Worm (Caenorhabditis elegans): Measurements from ENCODE around the gene F13D12.3.
"Not testable (repeated sequence)": the region's sequence is repeated elsewhere in the genome, so short reads cannot be mapped to it uniquely, and the experiment has no call there.

F13D12.3 gene

ce11 chrII:11753186-11753585, 33.0 kb downstream of the F13D12.3 start:
- TF ChIP-seq ama-1 (optimal IDR thresholded peaks at IDR 0.05) (no peak), snpc-4 (tag; optimal IDR thresholded peaks at IDR 0.05) (peak; percentile 79)

DNA sequence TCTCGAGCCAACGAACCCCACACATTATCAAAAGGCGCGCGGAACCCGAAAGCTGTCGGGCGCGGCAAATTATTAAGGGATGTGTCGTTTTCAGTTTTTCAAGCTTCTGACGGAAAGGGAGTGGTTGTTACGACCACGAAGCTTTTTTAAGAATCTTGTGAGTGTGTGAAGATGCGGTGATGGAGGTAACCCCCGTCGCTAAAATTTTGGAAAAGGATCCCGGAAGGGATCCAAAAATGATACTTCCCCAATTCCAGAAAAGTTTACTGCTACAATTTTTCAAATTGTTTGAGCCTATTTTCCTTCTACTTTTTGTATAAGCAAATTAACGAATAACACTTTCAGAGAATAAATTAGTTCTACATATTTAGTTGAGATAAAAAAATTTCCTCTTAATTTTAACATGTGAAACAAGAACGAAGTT, 36.5 kb downstream of the F13D12.3 start:
- TF ChIP-seq lsy-2 (tag; optimal IDR thresholded peaks at IDR 0.05) = peak in 1 of 2 experiments; percentile 89
- TF ChIP-seq lin-13 (GFP tag; optimal IDR thresholded peaks at IDR 0.05) = peak; percentile 81
- peak; percentile 15 for TF ChIP-seq gmeb-1 (tag; optimal IDR thresholded peaks at IDR 0.05)
- TF ChIP-seq skn-1 (tag; optimal IDR thresholded peaks at IDR 0.05) = peak; percentile 56
- no peak for TF ChIP-seq nhr-21 (tag; optimal IDR thresholded peaks at IDR 0.05)
- peak; percentile 50 for TF ChIP-seq snpc-4 (tag; optimal IDR thresholded peaks at IDR 0.05)
- TF ChIP-seq dmd-4 (tag; optimal IDR thresholded peaks at IDR 0.05) = no peak
- TF ChIP-seq nhr-10 (tag; optimal IDR thresholded peaks at IDR 0.05) = no peak
- no peak for TF ChIP-seq Y55F3AM.14 (GFP tag; optimal IDR thresholded peaks at IDR 0.05)
- TF ChIP-seq nhr-6 (tag; optimal IDR thresholded peaks at IDR 0.05) = no peak
- peak; percentile 98 for TF ChIP-seq ztf-4 (tag; optimal IDR thresholded peaks at IDR 0.05)
- TF ChIP-seq crh-2 (tag; optimal IDR thresholded peaks at IDR 0.05) = peak; percentile 90
- TF ChIP-seq sem-4 (tag; optimal IDR thresholded peaks at IDR 0.05) = peak; percentile 63
- peak; percentile 45 for TF ChIP-seq lin-11 (tag; optimal IDR thresholded peaks at IDR 0.05)
- TF ChIP-seq unc-55 (GFP tag; optimal IDR thresholded peaks at IDR 0.05) = peak; percentile 45
- TF ChIP-seq F13H6.1 (tag; optimal IDR thresholded peaks at IDR 0.05) = peak; percentile 30
- TF ChIP-seq C34F6.9 (tag; optimal IDR thresholded peaks at IDR 0.05) = peak; percentile 97
- 0 out of 2 replicates have a peak, but pooled peaks have one; percentile 31 for TF ChIP-seq ztf-1 (GFP tag; conservative IDR thresholded peaks at IDR 0.05)
- TF ChIP-seq nhr-12 (tag; optimal IDR thresholded peaks at IDR 0.05) = peak; percentile 62
- TF ChIP-seq nhr-129 (tag; optimal IDR thresholded peaks at IDR 0.05) = peak; percentile 57
- TF ChIP-seq ama-1 (optimal IDR thresholded peaks at IDR 0.05) = peak; percentile 99

ce11 chrII:11759277-11759676, 39.1 kb downstream of the F13D12.3 start, which contains the start of the genes F44E5.4 and F44E5.5:
F44E5.4 (minus strand) TSS chrII:11759311.
F44E5.5 (plus strand) TSS chrII:11759662.
- TF ChIP-seq F13H6.1 (tag; optimal IDR thresholded peaks at IDR 0.05) (peak; percentile 89), R02D3.7 (tag; optimal IDR thresholded peaks at IDR 0.05) (peak; percentile 21), nhr-21 (tag; optimal IDR thresholded peaks at IDR 0.05) (peak; percentile 21), sma-9 (GFP tag; optimal IDR thresholded peaks at IDR 0.05) (peak; percentile 84), lin-13 (GFP tag; optimal IDR thresholded peaks at IDR 0.05) (peak; percentile 89), C34F6.9 (tag; optimal IDR thresholded peaks at IDR 0.05) (peak; percentile 85), mab-5 (tag; optimal IDR thresholded peaks at IDR 0.05) (peak; percentile 26), Y55F3AM.14 (GFP tag; optimal IDR thresholded peaks at IDR 0.05) (peak; percentile 97), fos-1 (tag; optimal IDR thresholded peaks at IDR 0.05) (peak; percentile 32), ztf-4 (tag; optimal IDR thresholded peaks at IDR 0.05) (peak; percentile 79), nhr-10 (tag; optimal IDR thresholded peaks at IDR 0.05) (peak; percentile 86), lin-11 (tag; optimal IDR thresholded peaks at IDR 0.05) (peak; percentile 50), unc-39 (tag; optimal IDR thresholded peaks at IDR 0.05) (peak; percentile 71), unc-62 (GFP tag; optimal IDR thresholded peaks at IDR 0.05) (peak; percentile 18), mdl-1 (tag; optimal IDR thresholded peaks at IDR 0.05) (peak in 1 of 2 experiments; percentile 29), nhr-25 (tag; optimal IDR thresholded peaks at IDR 0.05) (peak; percentile 87), crh-2 (tag; optimal IDR thresholded peaks at IDR 0.05) (peak; percentile 91), ztf-1 (GFP tag; conservative IDR thresholded peaks at IDR 0.05) (peak; percentile 98), nhr-6 (tag; optimal IDR thresholded peaks at IDR 0.05) (peak; percentile 70), sma-3 (GFP tag; optimal IDR thresholded peaks at IDR 0.05) (peak; percentile 87), gmeb-1 (tag; optimal IDR thresholded peaks at IDR 0.05) (peak; percentile 76), lsy-2 (tag; optimal IDR thresholded peaks at IDR 0.05) (peak; percentile 84 to 88), unc-55 (GFP tag; optimal IDR thresholded peaks at IDR 0.05) (peak; percentile 58), snpc-4 (tag; optimal IDR thresholded peaks at IDR 0.05) (peak; percentile 46), egl-27 (tag; optimal IDR thresholded peaks at IDR 0.05) (peak; percentile 88), ceh-82 (tag; optimal IDR thresholded peaks at IDR 0.05) (peak; percentile 5), ztf-11 (tag; optimal IDR thresholded peaks at IDR 0.05) (peak; percentile 54), sem-4 (tag; optimal IDR thresholded peaks at IDR 0.05) (peak; percentile 79), nhr-129 (tag; optimal IDR thresholded peaks at IDR 0.05) (peak; percentile 68)
- TF ChIP-seq sma-9 (tag; optimal IDR thresholded peaks at IDR 0.05) = not testable (repeated sequence)

DNA sequence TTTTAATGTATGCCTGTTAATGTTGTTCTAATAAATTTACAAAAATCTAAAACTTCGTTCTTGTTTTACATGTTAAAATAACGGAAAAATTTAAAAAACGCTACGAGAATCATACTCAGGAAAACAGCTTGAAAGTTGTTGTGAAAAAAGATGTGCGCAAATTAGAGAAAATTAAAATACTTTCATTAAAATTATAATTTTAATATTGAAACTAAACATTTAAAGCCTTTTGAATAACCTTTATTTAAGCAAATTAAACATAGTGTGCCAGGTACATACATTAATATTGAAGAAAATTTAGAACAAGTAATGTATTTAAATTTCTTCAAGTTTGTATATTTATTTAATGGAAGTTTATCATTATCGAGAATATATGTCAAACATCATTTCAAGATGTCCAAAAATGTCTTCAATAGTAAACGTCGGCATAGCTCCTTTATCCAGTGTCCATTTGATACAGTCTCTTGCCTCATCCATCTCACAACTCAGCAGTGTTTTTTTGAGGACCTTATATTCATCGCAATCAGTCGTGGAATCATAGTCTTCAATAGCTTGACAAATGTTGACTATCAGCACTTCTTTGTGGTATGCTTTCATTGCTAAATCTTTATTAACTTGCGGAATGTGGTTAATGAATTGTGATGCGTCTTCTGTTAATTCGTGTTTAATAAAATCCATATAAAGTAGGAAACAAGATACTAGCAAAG, 41.8 kb downstream of the F13D12.3 start:
- peak in 1 of 2 experiments; percentile 89 for TF ChIP-seq lsy-2 (tag; optimal IDR thresholded peaks at IDR 0.05)
- peak; percentile 93 for TF ChIP-seq C34F6.9 (tag; optimal IDR thresholded peaks at IDR 0.05)
- TF ChIP-seq ceh-16 (tag; optimal IDR thresholded peaks at IDR 0.05) = no peak
- TF ChIP-seq ama-1 (optimal IDR thresholded peaks at IDR 0.05) = peak; percentile 99
- peak; percentile 93 for TF ChIP-seq ztf-4 (tag; optimal IDR thresholded peaks at IDR 0.05)
- TF ChIP-seq sem-4 (tag; optimal IDR thresholded peaks at IDR 0.05) = peak; percentile 89
- TF ChIP-seq snpc-4 (tag; optimal IDR thresholded peaks at IDR 0.05) = peak; percentile 62
- TF ChIP-seq crh-2 (tag; optimal IDR thresholded peaks at IDR 0.05) = peak; percentile 48
- TF ChIP-seq nhr-10 (tag; optimal IDR thresholded peaks at IDR 0.05) = no peak
- TF ChIP-seq skn-1 (tag; optimal IDR thresholded peaks at IDR 0.05) = peak; percentile 89
- TF ChIP-seq nhr-23 (tag; optimal IDR thresholded peaks at IDR 0.05) = no peak
- no peak for TF ChIP-seq nhr-237 (tag; optimal IDR thresholded peaks at IDR 0.05)
- peak; percentile 82 for TF ChIP-seq lin-13 (GFP tag; optimal IDR thresholded peaks at IDR 0.05)
- TF ChIP-seq nhr-12 (tag; optimal IDR thresholded peaks at IDR 0.05) = peak; percentile 53
- TF ChIP-seq ztf-1 (GFP tag; conservative IDR thresholded peaks at IDR 0.05) = 0 out of 2 replicates have a peak, but pooled peaks have one; percentile 51
- peak; percentile 69 for TF ChIP-seq unc-55 (GFP tag; optimal IDR thresholded peaks at IDR 0.05)
